Fruit fly (Drosophila melanogaster): Measurements from ENCODE around the gene Scsalpha2.

The Scsalpha2 gene

dm6 chr3R:19463016-19463664, at the start of gene Scsalpha2 (continued):
- TF ChIP-seq run (tag; optimal IDR thresholded peaks at IDR 0.05) (no peak), zfh1 (GFP tag; IDR thresholded peaks at IDR 0.05) (peak; percentile 35; the same call in 1 of the 3 replicates), bsh (GFP tag; optimal IDR thresholded peaks at IDR 0.05) (peak in 1 of 2 experiments; percentile 2), CG18476 (GFP tag; optimal IDR thresholded peaks at IDR 0.05) (no peak), CG12071 (GFP tag; optimal IDR thresholded peaks at IDR 0.05) (no peak), CG15514 (GFP tag; optimal IDR thresholded peaks at IDR 0.05) (no peak), toy (GFP tag; IDR thresholded peaks at IDR 0.05) (no peak), TFAM (GFP tag; optimal IDR thresholded peaks at IDR 0.05) (no peak), exex (tag; optimal IDR thresholded peaks at IDR 0.05) (no peak), zen (tag; optimal IDR thresholded peaks at IDR 0.05) (peak; percentile 76), NK7.1 (GFP tag; optimal IDR thresholded peaks at IDR 0.05) (no peak), Drgx (GFP tag; IDR thresholded peaks at IDR 0.05) (0 out of 2 replicates have a peak, but pooled peaks have one; percentile 20), pfk (GFP tag; optimal IDR thresholded peaks at IDR 0.05) (peak; percentile 98), CG14710 (tag; optimal IDR thresholded peaks at IDR 0.05) (no peak), ranshi (GFP tag; IDR thresholded peaks at IDR 0.05) (no peak), CG8765 (GFP tag; IDR thresholded peaks at IDR 0.05) (no peak), Kr (GFP tag; optimal IDR thresholded peaks at IDR 0.05) (peak; percentile 53), CG5953 (GFP tag; IDR thresholded peaks at IDR 0.05) (peak; percentile 26; the same call in 1 of the 2 replicates), Fer1 (GFP tag; optimal IDR thresholded peaks at IDR 0.05) (peak; percentile 7), CG9932 (GFP tag; IDR thresholded peaks at IDR 0.05) (no peak), Optix (GFP tag; IDR thresholded peaks at IDR 0.05) (no peak), stwl (tag; optimal IDR thresholded peaks at IDR 0.05) (peak; percentile 46), ci (GFP tag; IDR thresholded peaks at IDR 0.05) (peak; percentile 41; the same call in 1 of the 3 replicates), jumu (GFP tag; optimal IDR thresholded peaks at IDR 0.05) (no peak), fu2 (GFP tag; optimal IDR thresholded peaks at IDR 0.05) (no peak), CG3163 (GFP tag; optimal IDR thresholded peaks at IDR 0.05) (peak; percentile 53), cas (GFP tag; IDR thresholded peaks at IDR 0.05) (no peak), her (GFP tag; optimal IDR thresholded peaks at IDR 0.05) (peak; percentile 3), hb (GFP tag; IDR thresholded peaks at IDR 0.05; ENCODE audit: partially characterized antibody) (no peak), Nf-YA (GFP tag; IDR thresholded peaks at IDR 0.05) (no peak), CG12391 (tag; optimal IDR thresholded peaks at IDR 0.05) (no peak), CG3065 (GFP tag; optimal IDR thresholded peaks at IDR 0.05) (no peak), aop (GFP tag; IDR thresholded peaks at IDR 0.05) (no peak), Fer3 (tag; optimal IDR thresholded peaks at IDR 0.05) (no peak), CG18262 (tag; optimal IDR thresholded peaks at IDR 0.05) (no peak), CG8388 (GFP tag; optimal IDR thresholded peaks at IDR 0.05) (peak; percentile 67), cwo (GFP tag; optimal IDR thresholded peaks at IDR 0.05) (no peak), gem (tag; optimal IDR thresholded peaks at IDR 0.05) (peak; percentile 19), sens (GFP tag) (peak; percentile 74), zfh2 (GFP tag; optimal IDR thresholded peaks at IDR 0.05) (no peak), chinmo (GFP tag; IDR thresholded peaks at IDR 0.05; ENCODE audit: partially characterized antibody) (0 out of 4 replicates have a peak, but pooled peaks have one; percentile 54), row (GFP tag; IDR thresholded peaks at IDR 0.05) (peak; percentile 10; the same call in 1 of the 3 replicates), danr (GFP tag; IDR thresholded peaks at IDR 0.05) (no peak), dimm (GFP tag; IDR thresholded peaks at IDR 0.05) (no peak), lola (GFP tag; optimal IDR thresholded peaks at IDR 0.05) (no peak), ATbp (GFP tag; optimal IDR thresholded peaks at IDR 0.05) (no peak), btn (GFP tag; optimal IDR thresholded peaks at IDR 0.05) (no peak), tap (tag; optimal IDR thresholded peaks at IDR 0.05) (no peak), Lpt (GFP tag; optimal IDR thresholded peaks at IDR 0.05) (no peak), sqz (GFP tag; optimal IDR thresholded peaks at IDR 0.05) (peak; percentile 63)

All from whole organism, embryonic.